Fruit fly (Drosophila melanogaster) whole organism, pupa: ENCODE measurements around the gene Past1.

Source experiments
- CG14655 ChIP-seq: fragments of 200-800 bp; sonication (Bioruptor generic); optimal IDR thresholded peaks from 3 replicates; lab custom pipeline; 2017; ENCODE audit warnings: mild to moderate bottlenecking, missing biosample characterization, missing genetic modification reagents, missing genetic modification characterization
- EcR ChIP-seq: fragments of 200-800 bp; sonication (Bioruptor generic); optimal IDR thresholded peaks from 3 replicates; lab custom pipeline; 2019; ENCODE audit warnings: missing biosample characterization, missing genetic modification characterization, mild to moderate bottlenecking, moderate library complexity, missing genetic modification reagents
- fd96Ca ChIP-seq: fragments of 200-800 bp; sonication (Bioruptor generic); IDR thresholded peaks from 3 replicates; pipeline ENCODE4 v1.3.6; 2022; ENCODE audit warnings: missing biosample characterization, missing genetic modification characterization
- rn ChIP-seq: fragments of 200-800 bp; sonication (Bioruptor generic); IDR thresholded peaks from 2 replicates; pipeline ENCODE4 v1.3.6; 2022; ENCODE audit warnings: missing biosample characterization, missing genetic modification characterization

DNA sequence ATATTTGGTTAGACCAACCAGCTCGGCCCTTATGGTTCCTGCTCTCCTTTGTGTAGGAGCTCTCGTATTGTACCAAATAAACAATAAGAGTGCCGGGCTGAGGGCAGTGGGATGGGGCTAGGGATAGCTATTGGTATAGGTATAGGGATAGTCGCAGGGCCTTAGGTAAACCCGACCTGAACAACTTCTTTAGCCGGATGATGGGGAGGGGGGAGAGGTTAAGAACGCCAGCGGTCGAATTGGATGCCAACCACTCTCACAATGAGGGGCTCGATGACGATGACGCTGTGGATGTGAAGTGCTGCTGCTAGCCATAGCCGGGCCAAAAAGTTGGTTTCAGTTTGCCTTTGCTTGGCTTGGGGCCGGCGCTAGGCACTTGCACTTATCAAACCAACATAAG, 49.8 kb upstream of the Past1 start:
- TF ChIP-seq EcR (GFP tag; lab: Kevin White, UChicago) (no peak), rn (GFP tag; lab: Robert Waterston, UW) (no peak), CG14655 (GFP tag; lab: Kevin White, UChicago) (no peak), fd96Ca (GFP tag; lab: Robert Waterston, UW) (0 out of 3 replicates have a peak, but pooled peaks have one; percentile 26)
